Worm (Caenorhabditis elegans): ENCODE measurements around the gene B0250.8.
A peak's percentile ranks its signal among the peaks of the same experiment; 100 is the strongest.

B0250.8 gene

ce11 chrV:20457155-20457554, 13.1 kb downstream of the B0250.8 start:
- TF ChIP-seq odd-2 (tag; optimal IDR thresholded peaks at IDR 0.05): no peak
- no peak for TF ChIP-seq npax-4 (tag; optimal IDR thresholded peaks at IDR 0.05)
- no peak for TF ChIP-seq C08G9.2 (tag; optimal IDR thresholded peaks at IDR 0.05)
- TF ChIP-seq pqm-1 (tag; optimal IDR thresholded peaks at IDR 0.05): no peak
- no peak for TF ChIP-seq ceh-22 (tag; optimal IDR thresholded peaks at IDR 0.05)
- no peak for TF ChIP-seq che-1 (tag; optimal IDR thresholded peaks at IDR 0.05)
- TF ChIP-seq C38D4.7 (GFP tag; optimal IDR thresholded peaks at IDR 0.05): no peak
- TF ChIP-seq ceh-9 (tag; optimal IDR thresholded peaks at IDR 0.05): no peak
- no peak for TF ChIP-seq elt-4 (tag; optimal IDR thresholded peaks at IDR 0.05)
- peak; percentile 17 for TF ChIP-seq nfya-1 (tag; optimal IDR thresholded peaks at IDR 0.05)
- TF ChIP-seq mec-3 (tag; optimal IDR thresholded peaks at IDR 0.05; ENCODE audit: borderline replicate concordance): no peak
- TF ChIP-seq ttx-3 (tag; optimal IDR thresholded peaks at IDR 0.05): no peak
- no peak for TF ChIP-seq dve-1 (tag; optimal IDR thresholded peaks at IDR 0.05)
- no peak for TF ChIP-seq unc-86 (tag; optimal IDR thresholded peaks at IDR 0.05)
- no peak for TF ChIP-seq nhr-232 (tag; optimal IDR thresholded peaks at IDR 0.05)
- no peak for TF ChIP-seq hlh-13 (GFP tag; optimal IDR thresholded peaks at IDR 0.05)
- no peak for TF ChIP-seq ztf-16 (tag; optimal IDR thresholded peaks at IDR 0.05)
- no peak for TF ChIP-seq zip-5 (tag; optimal IDR thresholded peaks at IDR 0.05)
- TF ChIP-seq hlh-15 (tag; optimal IDR thresholded peaks at IDR 0.05): no peak
- no peak for TF ChIP-seq elt-2 (tag; optimal IDR thresholded peaks at IDR 0.05)
- TF ChIP-seq ceh-31 (tag; optimal IDR thresholded peaks at IDR 0.05): peak; percentile 10
- peak; percentile 7 for TF ChIP-seq unc-55 (GFP tag; optimal IDR thresholded peaks at IDR 0.05)
- peak; percentile 35 for TF ChIP-seq hlh-30 (tag; optimal IDR thresholded peaks at IDR 0.05; ENCODE audit: insufficient read depth)
- no peak for TF ChIP-seq K02D7.2 (tag; optimal IDR thresholded peaks at IDR 0.05)
- TF ChIP-seq pat-9 (tag; optimal IDR thresholded peaks at IDR 0.05): no peak
- TF ChIP-seq lin-11 (tag; optimal IDR thresholded peaks at IDR 0.05): no peak
- TF ChIP-seq tbx-2 (tag; optimal IDR thresholded peaks at IDR 0.05): peak; percentile 22
- peak; percentile 83 for TF ChIP-seq ceh-48 (tag; optimal IDR thresholded peaks at IDR 0.05)
- TF ChIP-seq ama-1 (optimal IDR thresholded peaks at IDR 0.05): no peak
- TF ChIP-seq ceh-6 (GFP tag; optimal IDR thresholded peaks at IDR 0.05): no peak
- no peak for TF ChIP-seq pax-1 (tag; optimal IDR thresholded peaks at IDR 0.05)
- no peak for TF ChIP-seq eyg-1 (tag; optimal IDR thresholded peaks at IDR 0.05)
- no peak for TF ChIP-seq ceh-14 (tag; optimal IDR thresholded peaks at IDR 0.05)
- TF ChIP-seq ceh-18 (tag; optimal IDR thresholded peaks at IDR 0.05): no peak
- no peak for TF ChIP-seq ceh-30 (tag; optimal IDR thresholded peaks at IDR 0.05)

ce11 chrV:20455637-20456036, 14.6 kb downstream of the B0250.8 start:
- TF ChIP-seq syd-9 (tag; optimal IDR thresholded peaks at IDR 0.05) (no peak), sdc-2 (tag; optimal IDR thresholded peaks at IDR 0.05) (peak; percentile 25), hlh-6 (tag; optimal IDR thresholded peaks at IDR 0.05) (peak; percentile 12), zip-5 (tag; optimal IDR thresholded peaks at IDR 0.05) (no peak)

- TF ChIP-seq unc-3 (GFP tag; conservative IDR thresholded peaks at IDR 0.05): no peak
- no peak for TF ChIP-seq unc-3 (tag; optimal IDR thresholded peaks at IDR 0.05)
- no peak for TF ChIP-seq T23F11.4 (GFP tag; optimal IDR thresholded peaks at IDR 0.05)
- no peak for TF ChIP-seq fkh-6 (tag; optimal IDR thresholded peaks at IDR 0.05)
- TF ChIP-seq hlh-6 (tag; optimal IDR thresholded peaks at IDR 0.05): no peak
- TF ChIP-seq hlh-13 (GFP tag; optimal IDR thresholded peaks at IDR 0.05): no peak
- no peak for TF ChIP-seq K09A11.1 (tag; optimal IDR thresholded peaks at IDR 0.05; ENCODE audit: insufficient read depth)
- no peak for TF ChIP-seq ceh-48 (tag; optimal IDR thresholded peaks at IDR 0.05)
- no peak for TF ChIP-seq elt-2 (tag; optimal IDR thresholded peaks at IDR 0.05)
Measured at ce11 chrV:20453811-20454210, 16.5 kb downstream of the B0250.8 start, which contains the start of gene srd-70. Gene srd-70 (plus strand): TSS chrV:20454111.

All from whole organism, late embryonic.